Worm (Caenorhabditis elegans) whole organism, L4/young adult: Measurements from ENCODE around the gene clpr-2.

ENCODE experiments used
- W03F9.2 ChIP-seq: fragments of 150-350 bp; optimal IDR thresholded peaks from 2 replicates; lab custom pipeline; 2014; ENCODE audit warnings: missing biosample characterization, missing genetic modification characterization
- dao-5 ChIP-seq: sonication (generic microtip); optimal IDR thresholded peaks from 2 replicates; lab custom pipeline; 2016; ENCODE audit warnings: missing genotype, missing genetic modification characterization, moderate library complexity, missing compliant biosample characterization
- him-1 ChIP-seq: sonication (generic microtip); optimal IDR thresholded peaks from 2 replicates; lab custom pipeline; 2016; ENCODE audit warnings: missing genotype, missing genetic modification reagents, missing genetic modification characterization, missing compliant biosample characterization

clpr-2 gene

DNA sequence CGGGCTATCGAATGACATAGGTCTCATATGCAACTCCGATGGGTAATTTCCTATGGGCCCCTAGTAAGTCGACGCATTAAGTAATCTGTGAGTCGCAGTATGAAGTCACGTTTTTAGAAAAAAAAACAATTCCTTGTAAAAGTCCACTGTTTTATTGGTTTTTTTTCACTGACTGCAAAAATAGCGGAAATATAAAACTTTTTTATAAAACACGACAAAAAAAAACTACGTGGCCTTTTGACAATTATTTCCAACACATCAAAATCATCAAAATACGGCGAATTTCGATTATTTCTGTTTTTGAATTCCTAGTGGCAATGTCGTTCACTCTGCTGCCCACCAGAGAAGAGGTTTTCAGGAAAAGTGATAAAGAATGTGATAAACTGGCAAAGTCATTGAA, at the start of gene clpr-2:
clpr-2 (plus strand) TSS at position 301 of the 400 bp plus-strand sequence.
- TF ChIP-seq W03F9.2 (tag; lab: Kevin White, UChicago), result no peak
- TF ChIP-seq him-1 (tag; lab: Kevin White, UChicago), result no peak
- no peak for TF ChIP-seq dao-5 (tag; lab: Kevin White, UChicago)

- TF ChIP-seq dao-5 (tag; lab: Kevin White, UChicago), result no peak
- TF ChIP-seq W03F9.2 (tag; lab: Kevin White, UChicago), result no peak
- TF ChIP-seq him-1 (tag; lab: Kevin White, UChicago), result no peak
Measured at ce11 chrII:1214627-1215026, 44.1 kb upstream of the clpr-2 start.

ce11 chrII:1217269-1217668, 41.5 kb upstream of the clpr-2 start:
- no peak for TF ChIP-seq W03F9.2 (tag; lab: Kevin White, UChicago)
- TF ChIP-seq him-1 (tag; lab: Kevin White, UChicago), result no peak
- no peak for TF ChIP-seq dao-5 (tag; lab: Kevin White, UChicago)

- no peak for TF ChIP-seq W03F9.2 (tag; lab: Kevin White, UChicago)
- no peak for TF ChIP-seq him-1 (tag; lab: Kevin White, UChicago)
- no peak for TF ChIP-seq dao-5 (tag; lab: Kevin White, UChicago)
Measured at ce11 chrII:1228943-1229342, 29.8 kb upstream of the clpr-2 start.

ce11 chrII:1232967-1233366, 25.8 kb upstream of the clpr-2 start:
- TF ChIP-seq dao-5 (tag; lab: Kevin White, UChicago) (no peak), W03F9.2 (tag; lab: Kevin White, UChicago) (no peak), him-1 (tag; lab: Kevin White, UChicago) (no peak)

DNA sequence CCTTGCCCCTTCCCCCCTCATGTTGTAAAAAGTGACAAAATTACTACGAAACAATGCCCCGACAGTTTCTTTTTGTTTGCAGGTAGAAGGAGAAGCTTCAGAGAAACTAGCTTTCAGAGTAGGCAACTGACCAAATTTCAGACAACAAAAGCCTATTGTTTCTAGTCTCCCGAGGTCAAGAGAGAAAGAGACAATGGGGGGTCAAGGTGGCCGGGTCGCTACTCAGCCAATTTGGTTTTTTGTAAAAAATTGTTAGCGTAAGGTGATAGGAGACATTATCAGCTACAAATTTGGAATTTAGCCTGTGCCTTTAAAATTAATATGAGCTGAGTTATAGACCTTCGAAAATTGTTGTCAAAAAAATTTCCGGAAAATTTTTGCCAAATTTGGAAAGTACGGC, 23.8 kb upstream of the clpr-2 start:
- TF ChIP-seq him-1 (tag; lab: Kevin White, UChicago) (no peak), W03F9.2 (tag; lab: Kevin White, UChicago) (no peak), dao-5 (tag; lab: Kevin White, UChicago) (no peak)

DNA sequence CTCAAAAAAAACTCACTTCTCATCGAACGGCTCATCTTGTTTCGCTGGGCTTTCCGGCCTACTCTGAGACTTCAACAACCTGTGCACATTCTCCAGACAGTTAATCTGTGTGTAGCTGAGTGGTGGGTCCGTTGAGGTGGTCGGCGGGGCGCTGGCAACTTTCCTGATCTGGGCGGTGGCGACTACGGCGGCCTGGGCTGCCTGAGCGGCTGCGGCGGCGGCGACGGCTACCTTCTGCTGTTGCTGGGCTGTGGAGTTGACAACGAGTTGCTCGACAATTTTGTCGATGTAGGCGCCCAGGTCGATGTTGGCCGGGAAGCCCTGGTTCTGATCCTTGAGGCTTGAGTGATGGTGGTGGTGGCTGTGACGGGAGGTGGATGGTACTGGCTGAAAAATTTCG, 22.7 kb upstream of the clpr-2 start:
- TF ChIP-seq him-1 (tag; lab: Kevin White, UChicago), result no peak
- TF ChIP-seq W03F9.2 (tag; lab: Kevin White, UChicago), result no peak
- TF ChIP-seq dao-5 (tag; lab: Kevin White, UChicago), result no peak

- TF ChIP-seq him-1 (tag; lab: Kevin White, UChicago), result no peak
- TF ChIP-seq dao-5 (tag; lab: Kevin White, UChicago), result no peak
- no peak for TF ChIP-seq W03F9.2 (tag; lab: Kevin White, UChicago)
Measured at ce11 chrII:1236479-1236878, 22.3 kb upstream of the clpr-2 start.

- TF ChIP-seq W03F9.2 (tag; lab: Kevin White, UChicago), result no peak
- TF ChIP-seq him-1 (tag; lab: Kevin White, UChicago), result no peak
- no peak for TF ChIP-seq dao-5 (tag; lab: Kevin White, UChicago)
Measured at ce11 chrII:1237845-1238244, 20.9 kb upstream of the clpr-2 start.

DNA sequence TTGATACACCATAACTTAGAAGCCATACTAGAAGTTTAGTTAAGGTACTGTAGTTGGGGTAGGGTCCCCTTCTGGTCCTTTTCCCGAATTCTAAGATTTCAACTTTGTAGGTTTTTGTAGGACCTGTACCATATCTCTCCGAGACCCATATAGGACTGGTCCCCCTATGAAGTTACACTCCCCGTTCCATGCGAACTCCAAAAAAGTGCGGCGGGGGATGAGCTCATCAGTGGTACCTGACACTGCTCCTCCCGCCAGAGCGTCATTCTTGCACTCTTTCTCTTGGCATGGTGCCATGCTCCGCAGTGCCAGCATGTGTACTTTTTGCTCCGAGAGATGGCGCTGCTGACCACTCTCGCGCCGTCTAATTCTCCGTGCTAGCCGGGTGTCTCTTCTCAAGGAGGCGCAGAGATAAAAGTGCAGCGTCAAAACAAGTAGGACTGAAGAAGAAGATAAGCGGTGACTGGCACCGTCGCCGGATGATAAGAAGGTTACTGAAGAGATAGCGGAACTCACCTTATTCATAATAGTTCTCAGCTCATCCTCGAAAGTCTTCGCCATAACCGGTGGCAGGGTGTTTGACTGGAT, 19.2 kb upstream of the clpr-2 start:
- no peak for TF ChIP-seq dao-5 (tag; lab: Kevin White, UChicago)
- no peak for TF ChIP-seq W03F9.2 (tag; lab: Kevin White, UChicago)
- no peak for TF ChIP-seq him-1 (tag; lab: Kevin White, UChicago)

DNA sequence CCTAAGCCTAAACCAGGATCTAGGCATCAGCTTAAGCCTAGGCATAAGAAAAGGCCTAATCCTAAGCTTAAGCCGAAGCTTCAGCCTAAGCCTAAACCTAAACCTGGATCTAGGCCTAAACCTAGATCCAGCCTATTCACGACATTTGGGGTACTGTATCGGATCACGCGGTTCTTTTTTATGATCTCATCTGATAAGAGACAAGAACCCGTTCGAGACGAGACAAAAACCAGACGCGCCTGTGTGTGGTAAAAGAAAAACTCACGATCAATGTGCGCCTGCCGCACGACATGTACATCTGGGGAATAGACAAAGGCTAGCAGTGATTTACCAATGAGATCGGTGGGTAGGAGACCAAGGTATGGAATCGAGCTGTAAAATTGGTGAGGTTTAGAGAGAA, 18.3 kb upstream of the clpr-2 start:
- TF ChIP-seq dao-5 (tag; lab: Kevin White, UChicago) (no peak), W03F9.2 (tag; lab: Kevin White, UChicago) (no peak), him-1 (tag; lab: Kevin White, UChicago) (no peak)

DNA sequence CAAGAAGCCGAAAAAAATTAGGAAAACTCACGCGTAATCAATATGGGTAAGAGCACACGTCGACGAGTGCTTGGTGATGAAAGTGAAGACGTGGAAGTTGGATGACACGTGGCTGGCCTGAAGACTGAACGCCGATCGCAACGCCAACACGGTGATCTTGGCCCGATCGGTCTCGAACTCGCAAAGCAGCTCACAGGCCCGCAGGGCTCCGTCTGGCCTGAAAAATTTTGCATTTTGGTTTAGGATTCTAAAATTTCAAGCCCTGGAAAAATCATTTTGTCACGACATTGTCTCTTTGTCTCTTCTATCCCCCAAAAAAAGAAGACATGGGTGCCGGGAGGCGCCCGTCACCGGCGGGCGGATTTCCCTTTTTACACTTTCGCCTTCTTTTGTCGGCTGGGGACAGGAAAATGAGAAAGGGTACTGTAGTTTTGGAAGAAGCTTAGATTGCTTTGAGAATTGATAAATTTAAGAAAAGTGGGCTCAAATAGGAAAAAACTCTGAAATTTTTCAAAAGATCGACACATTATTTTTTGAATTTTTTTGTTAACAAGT, 17.5 kb upstream of the clpr-2 start:
- TF ChIP-seq dao-5 (tag; lab: Kevin White, UChicago) (no peak), W03F9.2 (tag; lab: Kevin White, UChicago) (no peak), him-1 (tag; lab: Kevin White, UChicago) (no peak)

DNA sequence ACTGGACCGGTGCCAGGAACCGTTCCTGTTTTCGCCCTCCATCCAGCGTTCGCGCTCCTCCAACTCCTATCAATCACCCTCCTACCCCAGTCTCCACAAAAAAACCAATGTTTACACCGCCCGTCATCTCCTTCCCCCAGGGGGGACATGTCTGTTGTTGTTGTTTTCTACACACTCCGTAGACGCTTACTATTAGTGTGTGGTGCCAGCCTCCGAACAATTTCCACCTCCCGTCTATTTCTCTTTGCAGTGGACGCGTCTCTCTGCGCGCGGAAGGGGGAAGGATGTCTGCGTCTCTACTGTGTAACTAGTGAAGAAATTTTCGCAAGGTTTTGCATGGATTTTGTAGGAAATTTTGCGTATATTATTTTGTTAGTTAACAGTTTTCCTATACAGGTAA, 16.3 kb upstream of the clpr-2 start:
- TF ChIP-seq him-1 (tag; lab: Kevin White, UChicago), result no peak
- no peak for TF ChIP-seq dao-5 (tag; lab: Kevin White, UChicago)
- TF ChIP-seq W03F9.2 (tag; lab: Kevin White, UChicago), result no peak

- TF ChIP-seq dao-5 (tag; lab: Kevin White, UChicago), result no peak
- no peak for TF ChIP-seq W03F9.2 (tag; lab: Kevin White, UChicago)
- TF ChIP-seq him-1 (tag; lab: Kevin White, UChicago), result no peak
Measured at ce11 chrII:1244420-1244959, 14.2 kb upstream of the clpr-2 start.
